Worm (Caenorhabditis elegans): ENCODE results near the gene C07A9.13.

DNA sequence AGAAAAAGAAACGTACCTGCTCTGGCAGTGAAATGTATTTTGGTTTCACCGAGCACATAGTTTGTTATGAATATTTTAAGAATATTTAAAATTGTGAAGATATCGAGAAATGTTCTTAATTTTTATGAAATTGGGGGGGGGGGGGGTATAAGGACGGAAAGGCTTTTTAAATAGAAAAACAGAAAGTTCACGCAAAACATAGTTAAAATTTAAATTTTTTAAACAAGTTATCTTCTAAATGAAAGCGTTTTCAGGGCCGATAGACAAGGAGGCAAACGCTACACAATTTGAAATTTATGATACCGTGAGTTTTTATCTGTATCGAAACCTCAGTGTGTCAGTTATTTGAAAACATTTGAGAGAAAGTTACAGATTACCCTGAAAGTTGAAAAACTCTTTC, 25.3 kb downstream of the C07A9.13 start, which contains the start of gene C15H7.4:
- no peak for TF ChIP-seq tbx-37 (GFP tag; conservative IDR thresholded peaks at IDR 0.05)
- TF ChIP-seq F13C5.2 (tag; optimal IDR thresholded peaks at IDR 0.05) = no peak
- no peak for TF ChIP-seq sea-1 (GFP tag; conservative IDR thresholded peaks at IDR 0.05)
- TF ChIP-seq ceh-36 (tag; optimal IDR thresholded peaks at IDR 0.05) = no peak
- no peak for TF ChIP-seq flt-1 (GFP tag; IDR thresholded peaks at IDR 0.05)
- TF ChIP-seq hmg-4 (GFP tag; optimal IDR thresholded peaks at IDR 0.05) = no peak
